Fruit fly (Drosophila melanogaster) whole organism, embryonic: ENCODE data around the gene CG13097.

Experiments used
- Aef1 ChIP-seq: fragments of 200-800 bp; sonication (Bioruptor generic); IDR thresholded peaks from 3 replicates; pipeline ENCODE4 v1.3.6; 2022; ENCODE audit warnings: missing biosample characterization, missing genetic modification characterization
- Asciz ChIP-seq: fragments of 200-800 bp; sonication (Bioruptor generic); optimal IDR thresholded peaks from 2 replicates; lab custom pipeline; 2017; ENCODE audit warnings: missing biosample characterization, mild to moderate bottlenecking, missing genetic modification characterization, missing genetic modification reagents
- Bteb2 ChIP-seq: fragments of 200-800 bp; sonication (Bioruptor generic); optimal IDR thresholded peaks from 2 replicates; lab custom pipeline; 2016; ENCODE audit warnings: missing biosample characterization, missing genetic modification characterization
- CG1024 ChIP-seq: fragments of 200-800 bp; sonication (Bioruptor generic); IDR thresholded peaks from 2 replicates; pipeline ENCODE4 v1.3.6; 2022; ENCODE audit warnings: missing biosample characterization, missing genetic modification characterization
- CG10462 ChIP-seq: fragments of 200-800 bp; sonication (Bioruptor generic); optimal IDR thresholded peaks from 2 replicates; lab custom pipeline; 2016; ENCODE audit warnings: missing biosample characterization, missing genetic modification characterization
- CG14014 ChIP-seq: fragments of 200-800 bp; sonication (Bioruptor generic); IDR thresholded peaks from 2 replicates; pipeline ENCODE4 v1.3.6; 2022; ENCODE audit warnings: missing biosample characterization, missing genetic modification characterization
- CG14965 ChIP-seq: fragments of 200-800 bp; sonication (Bioruptor generic); optimal IDR thresholded peaks from 2 replicates; lab custom pipeline; 2016; ENCODE audit warnings: missing biosample characterization, missing genetic modification characterization, borderline replicate concordance
- CG1792 ChIP-seq: fragments of 200-800 bp; sonication (Bioruptor generic); optimal IDR thresholded peaks from 2 replicates; lab custom pipeline; 2016; ENCODE audit warnings: missing biosample characterization, missing genetic modification characterization
- CG31388 ChIP-seq: fragments of 200-800 bp; sonication (Bioruptor generic); optimal IDR thresholded peaks from 2 replicates; lab custom pipeline; 2016; ENCODE audit warnings: missing biosample characterization, missing genetic modification characterization
- CG4328 ChIP-seq: fragments of 200-800 bp; sonication (Bioruptor generic); optimal IDR thresholded peaks from 3 replicates; lab custom pipeline; 2017; ENCODE audit warnings: missing biosample characterization, missing genetic modification reagents, missing genetic modification characterization
- CG5180 ChIP-seq: fragments of 200-800 bp; sonication (Bioruptor generic); optimal IDR thresholded peaks from 3 replicates; lab custom pipeline; 2017; ENCODE audit warnings: missing biosample characterization, missing genetic modification characterization, mild to moderate bottlenecking, moderate library complexity, missing genetic modification reagents
- CG6791 ChIP-seq: fragments of 200-800 bp; sonication (Bioruptor generic); IDR thresholded peaks from 3 replicates; pipeline ENCODE4 v1.3.6; 2022; ENCODE audit warnings: missing biosample characterization, missing genetic modification characterization; ENCODE audit not compliant: partially characterized antibody
- CG7357 ChIP-seq: fragments of 200-800 bp; sonication (Bioruptor generic); IDR thresholded peaks from 3 replicates; pipeline ENCODE4 v1.3.6; 2022; ENCODE audit warnings: missing biosample characterization, missing genetic modification characterization
- CG7556 ChIP-seq: fragments of 200-800 bp; sonication (Bioruptor generic); optimal IDR thresholded peaks from 2 replicates; lab custom pipeline; 2017; ENCODE audit warnings: missing biosample characterization, mild to moderate bottlenecking, missing genetic modification characterization
- CG7745 ChIP-seq: fragments of 200-800 bp; sonication (Bioruptor generic); optimal IDR thresholded peaks from 2 replicates; lab custom pipeline; 2018; ENCODE audit warnings: missing biosample characterization, mild to moderate bottlenecking, missing genetic modification characterization, moderate library complexity
- CG7928 ChIP-seq: fragments of 200-800 bp; sonication (Bioruptor generic); optimal IDR thresholded peaks from 2 replicates; lab custom pipeline; 2017; ENCODE audit warnings: missing biosample characterization, mild to moderate bottlenecking, missing genetic modification characterization
- CG8924 ChIP-seq: fragments of 200-800 bp; optimal IDR thresholded peaks from 3 replicates; lab custom pipeline; 2019; ENCODE audit warnings: missing biosample characterization, mild to moderate bottlenecking, missing genetic modification characterization, moderate library complexity
- CG8944 ChIP-seq: fragments of 200-800 bp; sonication (Bioruptor generic); optimal IDR thresholded peaks from 3 replicates; lab custom pipeline; 2016; ENCODE audit warnings: missing biosample characterization, missing genetic modification characterization
- Dbx ChIP-seq: fragments of 200-800 bp; sonication (Bioruptor generic); IDR thresholded peaks from 3 replicates; pipeline ENCODE4 v1.3.6; 2022; ENCODE audit warnings: missing biosample characterization, missing genetic modification characterization
- Dip3 ChIP-seq: fragments of 200-800 bp; sonication (Bioruptor generic); optimal IDR thresholded peaks from 3 replicates; lab custom pipeline; 2016; ENCODE audit warnings: missing biosample characterization, missing genetic modification characterization
- Drgx ChIP-seq: fragments of 200-800 bp; sonication (Bioruptor generic); IDR thresholded peaks from 2 replicates; pipeline ENCODE4 v1.3.6; 2022; ENCODE audit warnings: missing biosample characterization, missing genetic modification characterization
- Fer3 ChIP-seq: fragments of 200-800 bp; sonication (Bioruptor generic); optimal IDR thresholded peaks from 2 replicates; lab custom pipeline; 2018; ENCODE audit warnings: missing biosample characterization, mild to moderate bottlenecking, missing genetic modification characterization, moderate library complexity
- GATAe ChIP-seq: fragments of 200-800 bp; sonication (Bioruptor generic); conservative IDR thresholded peaks from 2 replicates; pipeline ENCODE4 v1.3.6; 2022; ENCODE audit warnings: missing biosample characterization, missing genetic modification characterization
- H2.0 ChIP-seq: fragments of 200-800 bp; sonication (Bioruptor generic); IDR thresholded peaks from 2 replicates; pipeline ENCODE4 v1.3.6; 2022; ENCODE audit warnings: missing biosample characterization, missing genetic modification characterization
- Hr3 ChIP-seq: fragments of 200-800 bp; sonication (Bioruptor generic); optimal IDR thresholded peaks from 3 replicates; lab custom pipeline; 2016; ENCODE audit warnings: missing biosample characterization, missing genetic modification characterization
- Hr39 ChIP-seq: fragments of >200 bp; optimal IDR thresholded peaks from 2 replicates; lab custom pipeline; 2017
- Myb ChIP-seq: fragments of 200-800 bp; sonication (Bioruptor generic); optimal IDR thresholded peaks from 2 replicates; lab custom pipeline; 2016; ENCODE audit warnings: missing biosample characterization, missing genetic modification characterization
- Neu2 ChIP-seq: fragments of 200-800 bp; sonication (Bioruptor generic); optimal IDR thresholded peaks from 3 replicates; lab custom pipeline; 2016; ENCODE audit warnings: missing biosample characterization, missing genetic modification characterization, borderline replicate concordance
- Poxn ChIP-seq: fragments of 200-800 bp; sonication (Bioruptor generic); IDR thresholded peaks from 2 replicates; pipeline ENCODE4 v1.3.6; 2022; ENCODE audit warnings: missing biosample characterization, missing genetic modification characterization
- TFAM ChIP-seq: fragments of 200-800 bp; sonication (Bioruptor generic); optimal IDR thresholded peaks from 2 replicates; lab custom pipeline; 2017; ENCODE audit warnings: missing biosample characterization, missing genetic modification characterization, inconsistent platforms
- Xrp1 ChIP-seq: fragments of 200-800 bp; sonication (Bioruptor generic); IDR thresholded peaks from 2 replicates; pipeline ENCODE4 v1.3.6; 2022; ENCODE audit warnings: missing biosample characterization, missing genetic modification characterization
- ara ChIP-seq: fragments of 200-800 bp; sonication (Bioruptor generic); IDR thresholded peaks from 2 replicates; pipeline ENCODE4 v1.3.6; 2022; ENCODE audit warnings: missing biosample characterization, missing genetic modification characterization
- chif ChIP-seq, 2 experiments: fragments of 200-800 bp; sonication (Bioruptor generic); optimal IDR thresholded peaks; 3 replicates each; lab custom pipeline; 2016; ENCODE audit warnings: missing biosample characterization in 2 of 2, missing genetic modification characterization in 2 of 2
- croc ChIP-seq: fragments of 200-800 bp; sonication (Bioruptor generic); conservative IDR thresholded peaks from 3 replicates; pipeline ENCODE4 v1.3.6; 2022; ENCODE audit warnings: missing biosample characterization, missing genetic modification characterization
- dmrt11E ChIP-seq: fragments of 200-800 bp; sonication (Bioruptor generic); optimal IDR thresholded peaks from 3 replicates; lab custom pipeline; 2018; ENCODE audit warnings: missing biosample characterization, mild to moderate bottlenecking, missing genetic modification characterization, moderate library complexity
- ems ChIP-seq: fragments of 200-800 bp; sonication (Bioruptor generic); optimal IDR thresholded peaks from 3 replicates; lab custom pipeline; 2016; ENCODE audit warnings: missing biosample characterization, missing genetic modification characterization
- fu2 ChIP-seq: fragments of 200-800 bp; sonication (Bioruptor generic); optimal IDR thresholded peaks from 2 replicates; lab custom pipeline; 2016; ENCODE audit warnings: missing biosample characterization, missing genetic modification characterization
- jumu ChIP-seq: fragments of 200-800 bp; sonication (Bioruptor generic); optimal IDR thresholded peaks from 3 replicates; lab custom pipeline; 2016; ENCODE audit warnings: missing biosample characterization, missing genetic modification characterization
- luna ChIP-seq: fragments of 200-800 bp; sonication (Bioruptor generic); optimal IDR thresholded peaks from 2 replicates; lab custom pipeline; 2016; ENCODE audit warnings: missing biosample characterization, missing genetic modification characterization
- maf-S ChIP-seq: fragments of 200-800 bp; sonication (Bioruptor generic); optimal IDR thresholded peaks from 2 replicates; lab custom pipeline; 2016; ENCODE audit warnings: missing biosample characterization, missing genetic modification characterization
- p53 ChIP-seq: fragments of 200-800 bp; sonication (Bioruptor generic); optimal IDR thresholded peaks from 2 replicates; lab custom pipeline; 2016; ENCODE audit warnings: missing biosample characterization, missing genetic modification characterization
- scrt ChIP-seq: fragments of 200-800 bp; sonication (Bioruptor generic); optimal IDR thresholded peaks from 2 replicates; lab custom pipeline; 2018; ENCODE audit warnings: missing biosample characterization, mild to moderate bottlenecking, missing genetic modification characterization, moderate library complexity
- so ChIP-seq: fragments of 200-800 bp; sonication (Bioruptor generic); IDR thresholded peaks from 3 replicates; pipeline ENCODE4 v1.3.6; 2022; ENCODE audit warnings: missing biosample characterization, missing genetic modification characterization
- tin ChIP-seq: fragments of 200-800 bp; sonication (Bioruptor generic); optimal IDR thresholded peaks from 3 replicates; lab custom pipeline; 2016; ENCODE audit warnings: missing biosample characterization, missing genetic modification characterization
- tll ChIP-seq, 2 experiments: fragments of 200-800 bp in 1 of 2; fragments of >200 bp in 1 of 2; sonication (Bioruptor generic) in 1 of 2; optimal IDR thresholded peaks; 2 replicates each; lab custom pipeline; 2017 to 2019; ENCODE audit warnings: missing biosample characterization in 2 of 2, missing genetic modification characterization in 2 of 2, mild to moderate bottlenecking in 1 of 2, moderate library complexity in 1 of 2
- toy ChIP-seq: fragments of 200-800 bp; sonication (Bioruptor generic); IDR thresholded peaks from 2 replicates; pipeline ENCODE4 v1.3.6; 2022; ENCODE audit warnings: missing biosample characterization, missing genetic modification characterization
- wek ChIP-seq: fragments of 200-800 bp; sonication (Bioruptor generic); optimal IDR thresholded peaks from 3 replicates; lab custom pipeline; 2018; ENCODE audit warnings: missing biosample characterization, mild to moderate bottlenecking, missing genetic modification characterization, moderate library complexity
- wor ChIP-seq: fragments of 200-800 bp; sonication (Bioruptor generic); IDR thresholded peaks from 2 replicates; pipeline ENCODE4 v1.3.6; 2022; ENCODE audit warnings: missing biosample characterization, missing genetic modification characterization
- zen2 ChIP-seq: fragments of 200-800 bp; sonication (Bioruptor generic); IDR thresholded peaks from 3 replicates; pipeline ENCODE4 v1.3.6; 2022; ENCODE audit warnings: missing biosample characterization, missing genetic modification characterization; ENCODE audit not compliant: partially characterized antibody
- zf30C ChIP-seq: fragments of 200-800 bp; sonication (Bioruptor generic); optimal IDR thresholded peaks from 3 replicates; lab custom pipeline; 2018; ENCODE audit warnings: missing biosample characterization, mild to moderate bottlenecking, missing genetic modification characterization

CG13097 gene

DNA sequence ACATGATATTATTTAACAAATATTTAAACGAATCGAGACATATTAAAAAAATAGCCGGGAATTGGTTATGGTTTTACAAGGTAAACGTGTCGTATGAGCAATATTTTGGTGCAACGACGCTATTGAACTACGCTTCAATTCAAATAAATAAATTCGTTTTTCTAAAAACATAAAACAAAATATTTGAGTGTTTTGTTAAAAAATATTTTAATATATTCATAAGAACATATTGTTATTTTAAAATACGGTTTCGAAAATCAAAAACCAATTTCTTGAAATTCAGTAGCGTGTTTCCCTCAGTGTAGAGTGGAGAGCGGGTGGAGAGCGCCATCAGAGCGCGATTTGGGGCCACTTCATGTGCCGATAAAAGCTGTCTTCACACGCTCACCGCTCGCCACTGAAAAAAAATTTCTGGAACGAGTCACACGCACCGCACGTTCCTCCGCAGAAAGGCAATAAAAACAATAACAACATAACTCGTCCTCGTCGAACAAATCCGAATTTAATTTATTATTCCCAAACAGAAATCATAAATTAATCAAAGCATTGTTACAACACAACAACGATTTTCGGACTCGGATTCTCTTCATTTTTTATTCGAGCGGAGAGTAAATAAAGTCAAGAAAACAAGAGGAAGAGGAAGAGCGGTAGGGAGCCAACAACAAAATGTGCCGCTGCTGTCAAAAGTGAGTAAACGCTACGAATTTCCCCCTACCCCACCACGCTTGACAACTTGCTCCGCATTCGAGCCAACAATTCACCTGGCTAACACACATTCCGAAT, 20.9 kb upstream of the CG13097 start (continued):
- peak; percentile 80 for TF ChIP-seq zf30C (GFP tag; lab: Kevin White, UChicago)
- peak; percentile 76; the same call in 1 of the 3 replicates for TF ChIP-seq so (GFP tag; lab: Robert Waterston, UW)
- TF ChIP-seq zen2 (GFP tag; lab: Robert Waterston, UW): no peak
- TF ChIP-seq TFAM (GFP tag; lab: Kevin White, UChicago): no peak
- no peak for TF ChIP-seq CG8944 (GFP tag; lab: Kevin White, UChicago)
- TF ChIP-seq H2.0: peak; percentile 62
- TF ChIP-seq Xrp1: peak; percentile 80
- TF ChIP-seq scrt (GFP tag; lab: Kevin White, UChicago): peak; percentile 89
- peak; percentile 56 for TF ChIP-seq Drgx (GFP tag; lab: Robert Waterston, UW)
- TF ChIP-seq jumu (GFP tag; lab: Kevin White, UChicago): peak; percentile 19
- peak; percentile 78 for TF ChIP-seq CG7357 (GFP tag; lab: Robert Waterston, UW)
- TF ChIP-seq Myb (GFP tag; lab: Kevin White, UChicago): peak; percentile 14
- peak; percentile 57 for TF ChIP-seq GATAe
- TF ChIP-seq Hr39: no peak
- TF ChIP-seq chif (GFP tag; optimal IDR thresholded peaks at IDR 0.05; lab: Kevin White, UChicago): peak in 1 of 2 experiments; percentile 71
- TF ChIP-seq Hr3 (GFP tag; lab: Kevin White, UChicago): peak; percentile 89
- no peak for TF ChIP-seq Neu2
- TF ChIP-seq Dbx (GFP tag; lab: Robert Waterston, UW): peak; percentile 41; the same call in 1 of the 3 replicates
- no peak for TF ChIP-seq tll (GFP tag; optimal IDR thresholded peaks at IDR 0.05; lab: Kevin White, UChicago)
- TF ChIP-seq p53: no peak
- TF ChIP-seq wek (GFP tag; lab: Kevin White, UChicago): no peak
- peak; percentile 63 for TF ChIP-seq Bteb2 (GFP tag; lab: Kevin White, UChicago)
- peak; percentile 97 for TF ChIP-seq CG7556 (GFP tag; lab: Kevin White, UChicago)
- peak; percentile 75 for TF ChIP-seq ara (GFP tag; lab: Robert Waterston, UW)
- peak; percentile 84 for TF ChIP-seq tin (GFP tag; lab: Kevin White, UChicago)
- TF ChIP-seq CG4328 (GFP tag; lab: Kevin White, UChicago): peak; percentile 90
- TF ChIP-seq fu2 (GFP tag; lab: Kevin White, UChicago): peak; percentile 17
- TF ChIP-seq Fer3 (tag; lab: Kevin White, UChicago): peak; percentile 85
- TF ChIP-seq CG7745 (tag; lab: Kevin White, UChicago): no peak
- TF ChIP-seq luna (GFP tag; lab: Kevin White, UChicago): no peak
- TF ChIP-seq CG5180: peak; percentile 82
- peak; percentile 45; the same call in 1 of the 2 replicates for TF ChIP-seq toy
- peak; percentile 96 for TF ChIP-seq CG8924 (tag; lab: Kevin White, UChicago)
- no peak for TF ChIP-seq CG14965 (GFP tag; lab: Kevin White, UChicago)
- no peak; the same call in 1 of the 2 replicates for TF ChIP-seq CG1024 (GFP tag; lab: Robert Waterston, UW)
- peak; percentile 64 for TF ChIP-seq Aef1 (GFP tag; lab: Robert Waterston, UW)
- peak; percentile 63; the same call in 1 of the 2 replicates for TF ChIP-seq CG14014 (GFP tag; lab: Robert Waterston, UW)
- no peak for TF ChIP-seq CG1792 (GFP tag; lab: Kevin White, UChicago)
- TF ChIP-seq maf-S (GFP tag; lab: Kevin White, UChicago): no peak
- TF ChIP-seq dmrt11E: peak; percentile 92
- TF ChIP-seq ems (GFP tag; lab: Kevin White, UChicago): peak; percentile 33
- peak; percentile 48 for TF ChIP-seq CG31388 (GFP tag; lab: Kevin White, UChicago)
- TF ChIP-seq CG6791: no peak
- peak; percentile 79 for TF ChIP-seq wor (GFP tag; lab: Robert Waterston, UW)
- peak; percentile 40 for TF ChIP-seq CG10462 (GFP tag; lab: Kevin White, UChicago)
- TF ChIP-seq Poxn: peak; percentile 63
- TF ChIP-seq Asciz (GFP tag; lab: Kevin White, UChicago): peak; percentile 93
- peak; percentile 38 for TF ChIP-seq Dip3 (GFP tag; lab: Kevin White, UChicago)
- peak; percentile 62 for TF ChIP-seq CG7928 (GFP tag; lab: Kevin White, UChicago)
- peak; percentile 81 for TF ChIP-seq croc
